Worm (Caenorhabditis elegans): ENCODE results near the gene C26G2.2.

ce11 chrX:14678983-14679382 is 14.9 kb downstream of the C26G2.2 start:
- TF ChIP-seq elt-3 (tag; optimal IDR thresholded peaks at IDR 0.05) (no peak), nhr-237 (tag; optimal IDR thresholded peaks at IDR 0.05) (no peak), blmp-1 (tag; optimal IDR thresholded peaks at IDR 0.05) (no peak), ces-1 (GFP tag; optimal IDR thresholded peaks at IDR 0.05) (no peak), mep-1 (tag; optimal IDR thresholded peaks at IDR 0.05) (no peak)

All from whole organism, mixed stage, embryonic.